Fruit fly (Drosophila melanogaster) whole organism, embryonic: ENCODE results near the gene Klp67A.
A peak's percentile ranks its signal among the peaks of the same experiment; 100 is the strongest.

ENCODE experiments used
- Abd-B ChIP-seq: fragments of 200-800 bp; sonication (Bioruptor generic); optimal IDR thresholded peaks from 2 replicates; lab custom pipeline; 2018; ENCODE audit warnings: missing biosample characterization, mild to moderate bottlenecking, missing genetic modification characterization, moderate library complexity
- Antp ChIP-seq: fragments of 200-800 bp; sonication (Bioruptor generic); optimal IDR thresholded peaks from 3 replicates; lab custom pipeline; 2016; ENCODE audit warnings: missing biosample characterization, missing genetic modification characterization
- BtbVII ChIP-seq: fragments of 200-800 bp; sonication (Bioruptor generic); optimal IDR thresholded peaks from 3 replicates; lab custom pipeline; 2017; ENCODE audit warnings: missing biosample characterization, mild to moderate bottlenecking, missing genetic modification characterization
- CG10366 ChIP-seq: fragments of 200-800 bp; sonication (Bioruptor generic); IDR thresholded peaks from 2 replicates; pipeline ENCODE4 v1.3.6; 2022; ENCODE audit warnings: missing biosample characterization, missing genetic modification characterization
- CG12659 ChIP-seq: fragments of 200-800 bp; sonication (Bioruptor generic); optimal IDR thresholded peaks from 3 replicates; lab custom pipeline; 2017; ENCODE audit warnings: mild to moderate bottlenecking, missing biosample characterization, missing genetic modification reagents, missing genetic modification characterization
- CG12942 ChIP-seq: fragments of 200-800 bp; sonication (Bioruptor generic); optimal IDR thresholded peaks from 3 replicates; lab custom pipeline; 2016; ENCODE audit warnings: missing biosample characterization, missing genetic modification characterization
- CG13424 ChIP-seq: fragments of 200-800 bp; sonication (Bioruptor generic); optimal IDR thresholded peaks from 2 replicates; lab custom pipeline; 2019; ENCODE audit warnings: missing biosample characterization, mild to moderate bottlenecking, missing genetic modification characterization, moderate library complexity
- CG14860 ChIP-seq: fragments of 200-800 bp; sonication (Bioruptor generic); IDR thresholded peaks from 3 replicates; pipeline ENCODE4 v1.3.6; 2022; ENCODE audit warnings: missing biosample characterization, missing genetic modification characterization; ENCODE audit not compliant: partially characterized antibody
- CG15011 ChIP-seq: fragments of 200-800 bp; sonication (Bioruptor generic); optimal IDR thresholded peaks from 3 replicates; lab custom pipeline; 2018; ENCODE audit warnings: missing biosample characterization, mild to moderate bottlenecking, missing genetic modification characterization
- CG15269 ChIP-seq: fragments of 200-800 bp; sonication (Bioruptor generic); optimal IDR thresholded peaks from 2 replicates; lab custom pipeline; 2018; ENCODE audit warnings: missing biosample characterization, mild to moderate bottlenecking, missing genetic modification characterization, moderate library complexity
- CG15479 ChIP-seq: fragments of 200-800 bp; sonication (Bioruptor generic); optimal IDR thresholded peaks from 3 replicates; lab custom pipeline; 2019; ENCODE audit warnings: missing biosample characterization, mild to moderate bottlenecking, missing genetic modification characterization, moderate library complexity
- CG15514 ChIP-seq: fragments of 200-800 bp; sonication (Bioruptor generic); optimal IDR thresholded peaks from 3 replicates; lab custom pipeline; 2017; ENCODE audit warnings: missing biosample characterization, missing genetic modification characterization, mild to moderate bottlenecking, moderate library complexity, missing genetic modification reagents
- CG18011 ChIP-seq: fragments of 200-800 bp; sonication (Bioruptor generic); optimal IDR thresholded peaks from 2 replicates; lab custom pipeline; 2017; ENCODE audit warnings: missing biosample characterization, missing genetic modification characterization, mild to moderate bottlenecking, moderate library complexity, missing genotype
- CG18262 ChIP-seq: fragments of 200-800 bp; optimal IDR thresholded peaks from 3 replicates; lab custom pipeline; 2019; ENCODE audit warnings: missing biosample characterization, mild to moderate bottlenecking, missing genetic modification characterization, moderate library complexity
- CG31224 ChIP-seq: fragments of 200-800 bp; sonication (Bioruptor generic); IDR thresholded peaks from 2 replicates; pipeline ENCODE4 v1.3.6; 2022; ENCODE audit warnings: missing biosample characterization, missing genetic modification characterization
- CG34376 ChIP-seq: fragments of 200-800 bp; sonication (Bioruptor generic); optimal IDR thresholded peaks from 2 replicates; lab custom pipeline; 2018; ENCODE audit warnings: missing biosample characterization, mild to moderate bottlenecking, missing genetic modification characterization
- CG3838 ChIP-seq: fragments of 200-800 bp; sonication (Bioruptor generic); optimal IDR thresholded peaks from 3 replicates; lab custom pipeline; 2016; ENCODE audit warnings: missing biosample characterization, missing genetic modification characterization
- CG7556 ChIP-seq: fragments of 200-800 bp; sonication (Bioruptor generic); optimal IDR thresholded peaks from 2 replicates; lab custom pipeline; 2017; ENCODE audit warnings: missing biosample characterization, mild to moderate bottlenecking, missing genetic modification characterization
- CG7963 ChIP-seq: fragments of 200-800 bp; sonication (Bioruptor generic); IDR thresholded peaks from 3 replicates; pipeline ENCODE4 v1.3.6; 2022; ENCODE audit warnings: missing biosample characterization, missing genetic modification characterization; ENCODE audit not compliant: partially characterized antibody
- CG8478 ChIP-seq: fragments of >200 bp; optimal IDR thresholded peaks from 2 replicates; lab custom pipeline; 2018
- Deaf1 ChIP-seq: fragments of 200-800 bp; optimal IDR thresholded peaks from 3 replicates; lab custom pipeline; 2019; ENCODE audit warnings: missing biosample characterization, mild to moderate bottlenecking, missing genetic modification characterization, moderate library complexity
- Dref ChIP-seq: fragments of 200-800 bp; sonication (Bioruptor generic); IDR thresholded peaks from 2 replicates; pipeline ENCODE4 v1.3.6; 2022; ENCODE audit warnings: missing biosample characterization, missing genetic modification characterization
- E2f2 ChIP-seq: fragments of 200-800 bp; sonication (Bioruptor generic); IDR thresholded peaks from 2 replicates; pipeline ENCODE4 v1.3.6; 2022; ENCODE audit warnings: missing biosample characterization, missing genetic modification characterization
- HLH3B ChIP-seq: fragments of 200-800 bp; sonication (Bioruptor generic); IDR thresholded peaks from 2 replicates; pipeline ENCODE4 v1.3.6; 2022; ENCODE audit warnings: missing biosample characterization, missing genetic modification characterization
- Hey ChIP-seq: fragments of 200-800 bp; sonication (Bioruptor generic); optimal IDR thresholded peaks from 3 replicates; lab custom pipeline; 2018; ENCODE audit warnings: missing biosample characterization, mild to moderate bottlenecking, missing genetic modification characterization
- Max ChIP-seq: fragments of 200-800 bp; sonication (Bioruptor generic); optimal IDR thresholded peaks from 2 replicates; lab custom pipeline; 2016; ENCODE audit warnings: missing biosample characterization, mild to moderate bottlenecking, missing genetic modification characterization
- NC2β ChIP-seq: fragments of 200-800 bp; sonication (Bioruptor generic); optimal IDR thresholded peaks from 2 replicates; lab custom pipeline; 2016; ENCODE audit warnings: missing biosample characterization, missing genetic modification characterization
- PHDP ChIP-seq: fragments of 200-800 bp; sonication (Bioruptor generic); optimal IDR thresholded peaks from 3 replicates; lab custom pipeline; 2018; ENCODE audit warnings: missing biosample characterization, mild to moderate bottlenecking, missing genetic modification characterization, moderate library complexity
- Sry-β ChIP-seq: fragments of 200-800 bp; sonication (Bioruptor generic); optimal IDR thresholded peaks from 2 replicates; lab custom pipeline; 2018; ENCODE audit warnings: missing biosample characterization, mild to moderate bottlenecking, missing genetic modification characterization, moderate library complexity
- Ssrp ChIP-seq: fragments of 200-800 bp; sonication (Bioruptor generic); optimal IDR thresholded peaks from 2 replicates; lab custom pipeline; 2018; ENCODE audit warnings: missing biosample characterization, mild to moderate bottlenecking, missing genetic modification characterization, moderate library complexity
- TFAM ChIP-seq: fragments of 200-800 bp; sonication (Bioruptor generic); optimal IDR thresholded peaks from 2 replicates; lab custom pipeline; 2017; ENCODE audit warnings: missing biosample characterization, missing genetic modification characterization, inconsistent platforms
- YL-1 ChIP-seq: fragments of 200-800 bp; sonication (Bioruptor generic); optimal IDR thresholded peaks from 3 replicates; lab custom pipeline; 2017; ENCODE audit warnings: missing biosample characterization, mild to moderate bottlenecking, missing genetic modification characterization
- az2 ChIP-seq: fragments of 200-800 bp; sonication (Bioruptor generic); optimal IDR thresholded peaks from 3 replicates; lab custom pipeline; 2016; ENCODE audit warnings: missing biosample characterization, missing genetic modification characterization
- bcd ChIP-seq: fragments of 200-800 bp; sonication (Bioruptor generic); optimal IDR thresholded peaks from 2 replicates; lab custom pipeline; 2017; ENCODE audit warnings: missing biosample characterization, mild to moderate bottlenecking, missing genetic modification characterization
- chif ChIP-seq, 2 experiments: fragments of 200-800 bp; sonication (Bioruptor generic); optimal IDR thresholded peaks; 3 replicates each; lab custom pipeline; 2016; ENCODE audit warnings: missing biosample characterization in 2 of 2, missing genetic modification characterization in 2 of 2
- croc ChIP-seq: fragments of 200-800 bp; sonication (Bioruptor generic); conservative IDR thresholded peaks from 3 replicates; pipeline ENCODE4 v1.3.6; 2022; ENCODE audit warnings: missing biosample characterization, missing genetic modification characterization
- dati ChIP-seq: fragments of 200-800 bp; sonication (Bioruptor generic); IDR thresholded peaks from 2 replicates; pipeline ENCODE4 v1.3.6; 2022; ENCODE audit warnings: missing biosample characterization, missing genetic modification characterization
- dimm ChIP-seq: fragments of 200-800 bp; sonication (Bioruptor generic); IDR thresholded peaks from 2 replicates; pipeline ENCODE4 v1.3.6; 2022; ENCODE audit warnings: missing biosample characterization, missing genetic modification characterization
- disco-r ChIP-seq: fragments of 200-800 bp; sonication (Bioruptor generic); optimal IDR thresholded peaks from 2 replicates; lab custom pipeline; 2016; ENCODE audit warnings: missing biosample characterization, missing genetic modification characterization
- ftz-f1 ChIP-seq: fragments of 200-800 bp; sonication (Bioruptor generic); optimal IDR thresholded peaks from 2 replicates; lab custom pipeline; 2016; ENCODE audit warnings: missing biosample characterization, missing genetic modification characterization
- h ChIP-seq: fragments of >200 bp; optimal IDR thresholded peaks from 2 replicates; lab custom pipeline; 2017
- lov ChIP-seq, 2 experiments: fragments of 200-800 bp in 1 of 2; fragments of >200 bp in 1 of 2; sonication (Bioruptor generic) in 1 of 2; IDR thresholded peaks in 1 of 2; optimal IDR thresholded peaks in 1 of 2; 2 replicates in 1 of 2; 3 replicates in 1 of 2; pipeline versions ENCODE4 v1.3.6 to Lab custom; 2017 to 2022; ENCODE audit warnings: missing biosample characterization in 1 of 2, missing genetic modification characterization in 1 of 2
- mam ChIP-seq: fragments of 200-800 bp; sonication (Bioruptor generic); optimal IDR thresholded peaks from 3 replicates; lab custom pipeline; 2016; ENCODE audit warnings: missing biosample characterization, missing genetic modification characterization
- mirr ChIP-seq: fragments of 200-800 bp; sonication (Bioruptor generic); optimal IDR thresholded peaks from 3 replicates; lab custom pipeline; 2018; ENCODE audit warnings: missing biosample characterization, mild to moderate bottlenecking, missing genetic modification characterization
- nerfin-1 ChIP-seq: fragments of 200-800 bp; sonication (Bioruptor generic); optimal IDR thresholded peaks from 3 replicates; lab custom pipeline; 2019; ENCODE audit warnings: missing biosample characterization, mild to moderate bottlenecking, missing genetic modification characterization, moderate library complexity
- p53 ChIP-seq: fragments of 200-800 bp; sonication (Bioruptor generic); optimal IDR thresholded peaks from 2 replicates; lab custom pipeline; 2016; ENCODE audit warnings: missing biosample characterization, missing genetic modification characterization
- pzg ChIP-seq: fragments of 200-800 bp; sonication (Bioruptor generic); optimal IDR thresholded peaks from 3 replicates; lab custom pipeline; 2018; ENCODE audit warnings: missing biosample characterization, mild to moderate bottlenecking, missing genetic modification characterization, moderate library complexity
- sima ChIP-seq: fragments of 200-800 bp; sonication (Bioruptor generic); optimal IDR thresholded peaks from 2 replicates; lab custom pipeline; 2016; ENCODE audit warnings: missing biosample characterization, missing genetic modification characterization
- slou ChIP-seq: fragments of 200-800 bp; sonication (Bioruptor generic); optimal IDR thresholded peaks from 3 replicates; lab custom pipeline; 2016; ENCODE audit warnings: missing biosample characterization, missing genetic modification characterization
- ssp ChIP-seq: fragments of 200-800 bp; sonication (Bioruptor generic); IDR thresholded peaks from 2 replicates; pipeline ENCODE4 v1.3.6; 2022; ENCODE audit warnings: missing biosample characterization, missing genetic modification characterization

The Klp67A gene

DNA sequence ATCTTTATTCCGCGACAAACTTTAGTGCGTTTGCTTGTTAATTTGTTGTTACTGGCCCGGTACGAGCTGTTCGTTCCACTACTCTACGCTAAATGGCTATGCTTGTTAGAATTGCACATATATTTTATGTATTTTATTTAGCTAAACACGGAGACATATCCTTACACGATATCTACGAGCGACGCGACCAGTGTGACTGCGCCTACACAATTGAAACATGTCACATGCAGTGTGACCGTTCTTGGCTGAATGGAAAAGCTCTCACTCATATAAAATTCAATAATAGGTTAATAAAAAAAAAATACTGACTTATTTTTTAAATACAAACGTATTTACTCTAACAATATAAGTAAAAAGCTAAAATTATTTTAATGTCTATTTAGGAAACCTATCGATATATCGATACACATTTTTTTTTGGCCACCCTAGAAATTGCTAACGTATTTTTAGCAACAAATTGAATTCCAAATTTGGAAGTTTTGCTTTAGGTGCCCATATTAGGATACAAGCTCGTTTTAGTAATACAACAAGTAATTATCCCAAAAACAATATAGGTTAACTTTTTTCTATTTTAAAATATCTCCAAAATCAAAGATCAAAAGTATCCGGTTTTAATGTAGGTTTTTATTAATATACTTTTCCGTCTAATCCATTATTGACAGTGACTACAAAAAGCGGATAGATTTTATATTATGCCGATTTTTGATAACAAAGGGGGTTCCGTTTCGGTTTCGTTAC is 32.3 kb upstream of the Klp67A start, which contains the start of gene CG4080 (continued):
- TF ChIP-seq Max (GFP tag; lab: Kevin White, UChicago) (peak; percentile 38), CG18262 (tag; lab: Kevin White, UChicago) (no peak), slou (no peak), CG15479 (GFP tag; lab: Kevin White, UChicago) (no peak), NC2β (GFP tag; lab: Kevin White, UChicago) (peak; percentile 5), Ssrp (tag; lab: Kevin White, UChicago) (no peak), CG13424 (tag; lab: Kevin White, UChicago) (peak; percentile 17), bcd (GFP tag; lab: Kevin White, UChicago) (no peak), CG31224 (GFP tag; lab: Robert Waterston, UW) (no peak), YL-1 (GFP tag; lab: Kevin White, UChicago) (peak; percentile 63), E2f2 (GFP tag; lab: Robert Waterston, UW) (peak; percentile 29; the same call in 1 of the 2 replicates), chif (GFP tag; optimal IDR thresholded peaks at IDR 0.05; lab: Kevin White, UChicago) (peak in 1 of 2 experiments; percentile 34), mam (GFP tag; lab: Kevin White, UChicago) (no peak), CG34376 (GFP tag; lab: Kevin White, UChicago) (peak; percentile 55), dati (GFP tag; lab: Robert Waterston, UW) (no peak), CG8478 (lab: Kevin White, UChicago) (no peak), disco-r (GFP tag; lab: Kevin White, UChicago) (peak; percentile 8), croc (no peak), CG18011 (GFP tag; lab: Kevin White, UChicago) (peak; percentile 13), sima (GFP tag; lab: Kevin White, UChicago) (no peak), PHDP (peak; percentile 43), CG15514 (GFP tag; lab: Kevin White, UChicago) (peak; percentile 67), Antp (GFP tag; lab: Kevin White, UChicago) (no peak), CG10366 (GFP tag; lab: Robert Waterston, UW) (no peak), az2 (no peak), CG7963 (GFP tag; lab: Robert Waterston, UW) (0 out of 3 replicates have a peak, but pooled peaks have one; percentile 28), CG12942 (no peak), Abd-B (peak; percentile 15), CG7556 (no peak), HLH3B (GFP tag; lab: Robert Waterston, UW) (no peak), nerfin-1 (peak; percentile 40), CG15269 (tag; lab: Kevin White, UChicago) (no peak), CG3838 (GFP tag; lab: Kevin White, UChicago) (peak; percentile 15), ssp (GFP tag; lab: Robert Waterston, UW) (no peak), h (lab: Kevin White, UChicago) (no peak), Sry-β (GFP tag; lab: Kevin White, UChicago) (no peak), CG14860 (GFP tag; lab: Robert Waterston, UW) (peak; percentile 59), BtbVII (GFP tag; lab: Kevin White, UChicago) (no peak), ftz-f1 (GFP tag; lab: Kevin White, UChicago) (no peak), Deaf1 (tag; lab: Kevin White, UChicago) (peak; percentile 49), mirr (GFP tag; lab: Kevin White, UChicago) (no peak), pzg (GFP tag; lab: Kevin White, UChicago) (peak; percentile 81), dimm (GFP tag; lab: Robert Waterston, UW) (no peak), CG15011 (no peak), Dref (GFP tag; lab: Robert Waterston, UW) (peak; percentile 62), p53 (GFP tag; lab: Kevin White, UChicago) (no peak), CG12659 (GFP tag; lab: Kevin White, UChicago) (peak; percentile 78), Hey (no peak), TFAM (GFP tag; lab: Kevin White, UChicago) (no peak), lov (optimal IDR thresholded peaks at IDR 0.05; lab: Kevin White, UChicago) (no peak), lov (GFP tag; IDR thresholded peaks at IDR 0.05; lab: Robert Waterston, UW) (no peak)
